Fruit fly (Drosophila melanogaster): ENCODE results near the gene JTBR.

Gene JTBR

DNA sequence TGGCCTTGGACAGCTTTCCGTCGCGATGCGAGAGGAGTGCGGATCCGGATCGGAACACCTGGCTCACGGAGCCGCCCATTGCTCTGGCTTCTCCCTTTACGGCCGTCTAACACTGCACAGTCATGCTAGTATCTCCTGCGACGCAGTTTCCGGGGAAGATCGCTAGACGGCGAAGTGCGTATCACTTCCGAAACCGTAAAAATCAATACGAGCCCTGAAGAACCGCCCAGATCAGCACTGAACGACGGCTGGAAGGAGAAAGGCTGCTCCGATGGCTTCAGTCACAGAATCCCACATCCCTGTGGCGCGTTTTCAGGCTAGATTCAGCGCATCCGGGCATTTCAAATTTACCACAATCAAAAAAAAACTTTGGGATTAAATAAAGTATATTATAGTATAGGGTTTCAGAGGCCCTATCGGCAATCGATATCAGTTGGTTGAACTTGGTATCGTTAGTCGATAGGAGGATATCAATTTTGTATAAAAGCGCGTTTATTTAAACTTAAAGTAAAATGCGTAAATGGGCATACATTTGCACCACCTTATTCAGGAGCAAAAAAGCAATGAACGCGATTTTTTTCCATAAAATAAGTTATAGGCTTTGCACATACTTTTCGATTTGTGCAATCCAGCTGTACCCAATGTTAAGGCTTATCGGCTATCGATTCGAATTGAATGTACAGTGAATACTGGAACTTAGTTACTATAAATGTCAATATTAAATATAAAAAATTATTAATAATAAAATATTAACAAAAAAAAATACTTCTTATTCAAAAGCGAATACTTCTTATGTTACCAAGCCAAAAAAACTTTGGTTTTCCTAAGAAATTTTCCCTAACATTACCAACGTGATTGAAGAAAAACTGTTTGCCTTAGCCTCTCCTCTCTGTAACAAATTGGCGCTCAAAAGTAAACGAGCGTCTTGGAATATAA lies 27.7 kb downstream of the JTBR start, which contains the start of the genes CG13933 and PolD2 (continued):
- no peak for TF ChIP-seq eyg (GFP tag; optimal IDR thresholded peaks at IDR 0.05)
- peak; percentile 59; the same call in 2 of the 3 replicates for TF ChIP-seq CG6175 (GFP tag; IDR thresholded peaks at IDR 0.05)
- TF ChIP-seq schlank (tag; optimal IDR thresholded peaks at IDR 0.05) = peak; percentile 83
- TF ChIP-seq luna (GFP tag; optimal IDR thresholded peaks at IDR 0.05) = no peak
- TF ChIP-seq chm (GFP tag; IDR thresholded peaks at IDR 0.05) = peak; percentile 98
- TF ChIP-seq Dad (GFP tag; optimal IDR thresholded peaks at IDR 0.05) = no peak
- no peak for TF ChIP-seq ftz-f1 (GFP tag; optimal IDR thresholded peaks at IDR 0.05)
- peak; percentile 97 for TF ChIP-seq CG43689 (GFP tag; IDR thresholded peaks at IDR 0.05)
- peak; percentile 94 for TF ChIP-seq CG6689 (GFP tag; IDR thresholded peaks at IDR 0.05)
- peak in 1 of 3 experiments; percentile 95 for TF ChIP-seq Stat92E (GFP tag; optimal IDR thresholded peaks at IDR 0.05)
- TF ChIP-seq mld (GFP tag; IDR thresholded peaks at IDR 0.05; ENCODE audit: partially characterized antibody) = peak; percentile 67; the same call in 2 of the 3 replicates
- peak; percentile 81 for TF ChIP-seq CG7963 (GFP tag; IDR thresholded peaks at IDR 0.05; ENCODE audit: partially characterized antibody)
- TF ChIP-seq HLHmδ (GFP tag; optimal IDR thresholded peaks at IDR 0.05) = no peak
- TF ChIP-seq CG34376 (GFP tag; optimal IDR thresholded peaks at IDR 0.05) = no peak
- TF ChIP-seq Kr (GFP tag; optimal IDR thresholded peaks at IDR 0.05) = no peak
- TF ChIP-seq CG32772 (GFP tag; IDR thresholded peaks at IDR 0.05) = peak; percentile 98
- peak; percentile 89 for TF ChIP-seq Fer3 (tag; optimal IDR thresholded peaks at IDR 0.05)
- TF ChIP-seq cg (GFP tag; optimal IDR thresholded peaks at IDR 0.05) = no peak
- no peak for TF ChIP-seq nerfin-1 (tag; optimal IDR thresholded peaks at IDR 0.05)
- TF ChIP-seq CG32767 (GFP tag; IDR thresholded peaks at IDR 0.05) = peak; percentile 99
- TF ChIP-seq Lim3 (GFP tag; IDR thresholded peaks at IDR 0.05) = peak; percentile 95
- peak; percentile 98 for TF ChIP-seq CG7839 (tag; optimal IDR thresholded peaks at IDR 0.05)
- TF ChIP-seq CG16863 (GFP tag; optimal IDR thresholded peaks at IDR 0.05) = peak; percentile 83
- TF ChIP-seq B-H1 (GFP tag; IDR thresholded peaks at IDR 0.05) = peak; percentile 97
- peak; percentile 91 for TF ChIP-seq CG14667 (GFP tag; IDR thresholded peaks at IDR 0.05)
- TF ChIP-seq Abd-B (GFP tag; optimal IDR thresholded peaks at IDR 0.05) = peak; percentile 98
- TF ChIP-seq Oaz (GFP tag; IDR thresholded peaks at IDR 0.05) = peak; percentile 96
- TF ChIP-seq Asciz (GFP tag; optimal IDR thresholded peaks at IDR 0.05) = no peak
- TF ChIP-seq ken (GFP tag; IDR thresholded peaks at IDR 0.05) = peak; percentile 97
- TF ChIP-seq CG8359 (GFP tag; optimal IDR thresholded peaks at IDR 0.05; ENCODE audit: borderline replicate concordance) = peak; percentile 64
- peak; percentile 83 for TF ChIP-seq CG6791 (GFP tag; IDR thresholded peaks at IDR 0.05; ENCODE audit: partially characterized antibody)
- TF ChIP-seq CG15696 (tag; optimal IDR thresholded peaks at IDR 0.05) = peak; percentile 76
- TF ChIP-seq sna (GFP tag; IDR thresholded peaks at IDR 0.05; ENCODE audit: partially characterized antibody) = peak; percentile 80
- TF ChIP-seq chinmo (GFP tag; IDR thresholded peaks at IDR 0.05; ENCODE audit: partially characterized antibody) = peak; percentile 65; the same call in 1 of the 4 replicates
- no peak for TF ChIP-seq pb (GFP tag; optimal IDR thresholded peaks at IDR 0.05)
- peak; percentile 99 for TF ChIP-seq CG32532 (GFP tag; IDR thresholded peaks at IDR 0.05)
- peak; percentile 74 for TF ChIP-seq CG10147 (GFP tag; optimal IDR thresholded peaks at IDR 0.05)
- peak; percentile 88 for TF ChIP-seq phol (tag; optimal IDR thresholded peaks at IDR 0.05)
- TF ChIP-seq Dip2 (GFP tag; IDR thresholded peaks at IDR 0.05) = no peak
- TF ChIP-seq ci (GFP tag; IDR thresholded peaks at IDR 0.05) = peak; percentile 99
- peak; percentile 89 for TF ChIP-seq ham (GFP tag; IDR thresholded peaks at IDR 0.05)
- TF ChIP-seq dm (GFP tag; optimal IDR thresholded peaks at IDR 0.05) = peak; percentile 58
- peak; percentile 95 for TF ChIP-seq CG18262 (tag; optimal IDR thresholded peaks at IDR 0.05)
- peak; percentile 57; the same call in 1 of the 2 replicates for TF ChIP-seq amos (GFP tag; IDR thresholded peaks at IDR 0.05; ENCODE audit: partially characterized antibody)
- TF ChIP-seq ATbp (GFP tag; optimal IDR thresholded peaks at IDR 0.05) = no peak
- peak; percentile 86 for TF ChIP-seq YL-1 (GFP tag; optimal IDR thresholded peaks at IDR 0.05)
- TF ChIP-seq E2f1 (GFP tag; IDR thresholded peaks at IDR 0.05) = peak; percentile 99
- TF ChIP-seq zfh1 (GFP tag; IDR thresholded peaks at IDR 0.05) = peak; percentile 97
